Worm (Caenorhabditis elegans) whole organism, L4/young adult: ENCODE measurements around the gene str-88.
"Not testable (repeated sequence)": the region's sequence is repeated elsewhere in the genome, so short reads cannot be mapped to it uniquely, and the experiment has no call there.

ENCODE experiments used
- W03F9.2 ChIP-seq: fragments of 150-350 bp; optimal IDR thresholded peaks from 2 replicates; lab custom pipeline; 2014; ENCODE audit warnings: missing biosample characterization, missing genetic modification characterization
- dao-5 ChIP-seq: sonication (generic microtip); optimal IDR thresholded peaks from 2 replicates; lab custom pipeline; 2016; ENCODE audit warnings: missing genotype, missing genetic modification characterization, moderate library complexity, missing compliant biosample characterization
- him-1 ChIP-seq: sonication (generic microtip); optimal IDR thresholded peaks from 2 replicates; lab custom pipeline; 2016; ENCODE audit warnings: missing genotype, missing genetic modification reagents, missing genetic modification characterization, missing compliant biosample characterization

The str-88 gene

ce11 chrV:15367770-15368169, 15.9 kb downstream of the str-88 start:
- TF ChIP-seq dao-5 (tag; lab: Kevin White, UChicago) (no peak), W03F9.2 (tag; lab: Kevin White, UChicago) (no peak), him-1 (tag; lab: Kevin White, UChicago) (no peak)

DNA sequence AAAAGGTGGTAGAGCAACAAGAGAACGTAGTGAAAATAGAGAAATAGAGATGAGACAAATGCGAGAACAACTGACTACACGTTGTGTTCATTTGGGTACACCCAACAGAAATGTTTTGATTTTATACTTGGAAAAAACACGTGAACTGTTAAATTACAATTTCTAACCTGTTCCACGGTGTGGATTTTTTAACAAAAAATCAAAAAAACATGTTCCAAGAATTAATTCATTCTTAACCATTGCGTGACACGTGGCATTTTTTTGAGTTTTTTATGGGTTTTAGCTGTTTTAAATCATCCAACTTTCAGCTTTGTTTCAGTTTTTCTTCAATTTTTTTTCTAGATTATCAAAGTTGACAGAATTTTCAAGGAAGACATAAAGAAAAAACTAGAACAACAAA, 22.2 kb downstream of the str-88 start, which contains the start of gene ech-1.1:
TSS of gene ech-1.1 (minus strand) at position 101 of the 400 bp plus-strand sequence.
- TF ChIP-seq W03F9.2, him-1, dao-5 (tag; lab: Kevin White, UChicago): not testable (repeated sequence)

- no peak for TF ChIP-seq dao-5 (tag; lab: Kevin White, UChicago)
- TF ChIP-seq W03F9.2 (tag; lab: Kevin White, UChicago): no peak
- TF ChIP-seq him-1 (tag; lab: Kevin White, UChicago): no peak
Measured at ce11 chrV:15354648-15355047, 29.0 kb downstream of the str-88 start, which contains the start of gene C29F3.7. C29F3.7 (plus strand) TSS chrV:15354901.

ce11 chrV:15352376-15352775, 31.3 kb downstream of the str-88 start, which contains the start of gene srx-58:
srx-58 (plus strand) TSS chrV:15352676.
- TF ChIP-seq him-1 (tag; lab: Kevin White, UChicago) (no peak), W03F9.2 (tag; lab: Kevin White, UChicago) (no peak), dao-5 (tag; lab: Kevin White, UChicago) (no peak)

- TF ChIP-seq dao-5 (tag; lab: Kevin White, UChicago) (no peak), W03F9.2 (tag; lab: Kevin White, UChicago) (no peak), him-1 (tag; lab: Kevin White, UChicago) (no peak)
Measured at ce11 chrV:15350615-15351014, 33.0 kb downstream of the str-88 start, which contains the start of gene clec-231. clec-231 (minus strand) TSS chrV:15350715.

DNA sequence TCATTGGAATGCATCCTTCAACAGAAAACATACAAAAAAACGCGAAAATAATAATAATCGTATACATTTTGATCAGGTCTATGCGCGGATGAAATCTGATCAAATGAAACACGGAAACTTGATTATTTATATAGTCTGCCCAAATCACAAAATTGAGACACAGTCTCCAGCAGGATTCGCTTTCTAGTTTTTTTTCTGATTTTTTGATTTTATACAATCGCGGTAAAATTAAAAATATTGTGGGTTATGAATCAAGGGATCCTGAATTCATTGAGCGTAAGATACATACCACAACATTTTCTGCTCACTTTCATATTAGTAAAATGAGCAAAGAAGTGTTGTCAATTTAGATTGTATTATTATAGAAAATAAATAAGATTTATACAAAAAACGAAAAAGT, 34.6 kb downstream of the str-88 start, which contains the start of gene clec-230:
TSS of gene clec-230 (minus strand) at position 101 of the 400 bp plus-strand sequence.
- TF ChIP-seq W03F9.2 (tag; lab: Kevin White, UChicago) (no peak), dao-5 (tag; lab: Kevin White, UChicago) (no peak), him-1 (tag; lab: Kevin White, UChicago) (no peak)

ce11 chrV:15347292-15347691, 36.3 kb downstream of the str-88 start, which contains the start of gene C29F3.3:
C29F3.3 (minus strand) TSS chrV:15347392.
- no peak for TF ChIP-seq dao-5 (tag; lab: Kevin White, UChicago)
- no peak for TF ChIP-seq W03F9.2 (tag; lab: Kevin White, UChicago)
- TF ChIP-seq him-1 (tag; lab: Kevin White, UChicago): no peak

DNA sequence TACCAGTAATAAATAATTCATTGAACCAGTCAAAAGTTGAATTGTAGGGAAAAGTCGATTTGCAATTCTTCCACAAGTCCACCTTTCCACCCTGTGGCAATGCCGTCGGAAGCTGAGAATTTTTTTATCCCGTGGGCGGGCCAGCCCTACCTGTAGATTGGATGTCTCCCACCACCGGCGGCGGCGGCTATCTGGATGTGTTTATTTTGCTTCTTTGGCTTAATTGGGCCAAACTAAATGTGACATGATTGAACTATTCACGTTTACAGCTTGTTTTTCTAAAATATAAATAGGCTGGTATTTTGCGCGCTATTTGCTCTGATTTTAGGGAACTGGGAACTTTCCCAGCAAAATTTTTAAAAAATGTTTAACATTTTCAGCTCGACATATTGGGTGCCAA, 39.2 kb downstream of the str-88 start, which contains the start of gene wrt-8:
TSS of gene wrt-8 (minus strand) at position 101 of the 400 bp plus-strand sequence.
- no peak for TF ChIP-seq dao-5 (tag; lab: Kevin White, UChicago)
- no peak for TF ChIP-seq him-1 (tag; lab: Kevin White, UChicago)
- no peak for TF ChIP-seq W03F9.2 (tag; lab: Kevin White, UChicago)

ce11 chrV:15341404-15341803, 42.2 kb downstream of the str-88 start, which contains the start of gene clec-229:
clec-229 (minus strand) TSS chrV:15341504.
- TF ChIP-seq dao-5 (tag; lab: Kevin White, UChicago): no peak
- TF ChIP-seq him-1 (tag; lab: Kevin White, UChicago): no peak
- TF ChIP-seq W03F9.2 (tag; lab: Kevin White, UChicago): no peak

DNA sequence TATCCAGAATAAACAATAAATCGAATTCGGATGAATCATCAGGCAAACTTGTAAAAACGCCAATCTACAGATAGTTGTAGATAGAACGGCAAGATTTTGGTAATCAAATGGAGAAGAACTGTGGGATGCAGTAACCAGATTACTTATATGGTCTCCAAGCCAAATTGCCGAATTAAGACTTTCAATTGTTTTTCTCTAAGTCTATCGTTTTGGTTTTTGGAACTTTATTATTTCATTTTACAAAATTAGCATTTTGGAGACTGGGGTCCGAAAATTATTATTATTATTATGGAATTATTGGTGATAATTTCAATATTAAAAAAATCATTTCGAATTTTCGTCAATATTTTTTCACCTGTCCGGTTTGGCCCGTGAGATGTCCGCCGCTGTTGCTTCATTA, 44.3 kb downstream of the str-88 start, which contains the start of gene clec-228:
TSS of gene clec-228 (minus strand) at position 101 of the 400 bp plus-strand sequence.
- TF ChIP-seq dao-5 (tag; lab: Kevin White, UChicago) (no peak), him-1 (tag; lab: Kevin White, UChicago) (no peak), W03F9.2 (tag; lab: Kevin White, UChicago) (no peak)

- TF ChIP-seq him-1 (tag; lab: Kevin White, UChicago) (no peak), W03F9.2 (tag; lab: Kevin White, UChicago) (no peak), dao-5 (tag; lab: Kevin White, UChicago) (no peak)
Measured at ce11 chrV:15337405-15337804, 46.2 kb downstream of the str-88 start, which contains the start of gene wrt-7. wrt-7 (minus strand) TSS chrV:15337505.

DNA sequence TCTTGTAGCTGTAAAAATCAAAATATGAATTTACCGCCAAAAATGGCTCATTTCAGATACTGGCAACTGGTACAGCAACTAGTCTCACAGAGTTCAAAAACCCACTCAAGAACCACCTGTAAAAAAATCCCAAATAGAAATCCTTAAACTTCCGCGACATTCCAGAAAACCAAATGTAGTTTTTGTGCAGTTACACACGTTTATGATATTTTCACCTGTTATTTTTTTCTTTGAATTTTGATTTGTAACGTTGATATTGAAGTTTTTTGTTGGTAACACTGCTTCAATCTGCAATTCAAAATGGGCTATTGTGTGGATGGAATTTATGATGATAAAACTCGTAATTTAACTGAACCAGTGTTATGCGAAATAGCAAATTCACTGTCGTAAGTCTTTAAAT, 50.8 kb downstream of the str-88 start, which contains the start of gene srw-113:
TSS of gene srw-113 (plus strand) at position 301 of the 400 bp plus-strand sequence.
- TF ChIP-seq dao-5 (tag; lab: Kevin White, UChicago): no peak
- no peak for TF ChIP-seq W03F9.2 (tag; lab: Kevin White, UChicago)
